Fruit fly (Drosophila melanogaster) whole organism, adult: ENCODE results near the gene Vha16-3.

Experiments used
- CG12768 ChIP-seq: fragments of 200-800 bp; sonication (Bioruptor generic); optimal IDR thresholded peaks from 2 replicates; lab custom pipeline; 2017; ENCODE audit warnings: missing biosample characterization, missing genetic modification characterization, mild to moderate bottlenecking, moderate library complexity, missing genetic modification reagents
- CG1620 ChIP-seq: fragments of 200-800 bp; sonication (Bioruptor generic); optimal IDR thresholded peaks from 2 replicates; lab custom pipeline; 2016; ENCODE audit warnings: missing biosample characterization, missing genetic modification characterization
- CG33017 ChIP-seq: fragments of 200-800 bp; sonication (Bioruptor generic); optimal IDR thresholded peaks from 2 replicates; lab custom pipeline; 2018; ENCODE audit warnings: missing biosample characterization, mild to moderate bottlenecking, missing genetic modification characterization, moderate library complexity
- CG7101 ChIP-seq: fragments of 200-800 bp; sonication (Bioruptor generic); optimal IDR thresholded peaks from 2 replicates; lab custom pipeline; 2018; ENCODE audit warnings: missing biosample characterization, mild to moderate bottlenecking, missing genetic modification characterization, moderate library complexity
- Crg-1 ChIP-seq: fragments of 200-800 bp; sonication (Bioruptor generic); optimal IDR thresholded peaks from 2 replicates; lab custom pipeline; 2016; ENCODE audit warnings: missing biosample characterization, missing genetic modification characterization
- Mnt ChIP-seq: fragments of 200-800 bp; sonication (Bioruptor generic); optimal IDR thresholded peaks from 2 replicates; lab custom pipeline; 2016; ENCODE audit warnings: missing biosample characterization, mild to moderate bottlenecking, missing genetic modification characterization
- cic ChIP-seq: fragments of 200-800 bp; sonication (Bioruptor generic); optimal IDR thresholded peaks from 2 replicates; lab custom pipeline; 2017; ENCODE audit warnings: missing biosample characterization, mild to moderate bottlenecking, missing genetic modification characterization, moderate library complexity
- kay ChIP-seq: fragments of 200-800 bp; sonication (Bioruptor generic); peaks from one replicate; lab custom pipeline; 2016; ENCODE audit warnings: missing biosample characterization, missing genetic modification characterization, borderline replicate concordance
- ovo ChIP-seq: fragments of 200-800 bp; sonication (Bioruptor generic); optimal IDR thresholded peaks from 2 replicates; lab custom pipeline; 2016; ENCODE audit warnings: missing biosample characterization, missing genetic modification characterization
- toe ChIP-seq: fragments of 200-800 bp; sonication (Bioruptor generic); optimal IDR thresholded peaks from 2 replicates; lab custom pipeline; 2016; ENCODE audit warnings: missing biosample characterization, missing genetic modification characterization

DNA sequence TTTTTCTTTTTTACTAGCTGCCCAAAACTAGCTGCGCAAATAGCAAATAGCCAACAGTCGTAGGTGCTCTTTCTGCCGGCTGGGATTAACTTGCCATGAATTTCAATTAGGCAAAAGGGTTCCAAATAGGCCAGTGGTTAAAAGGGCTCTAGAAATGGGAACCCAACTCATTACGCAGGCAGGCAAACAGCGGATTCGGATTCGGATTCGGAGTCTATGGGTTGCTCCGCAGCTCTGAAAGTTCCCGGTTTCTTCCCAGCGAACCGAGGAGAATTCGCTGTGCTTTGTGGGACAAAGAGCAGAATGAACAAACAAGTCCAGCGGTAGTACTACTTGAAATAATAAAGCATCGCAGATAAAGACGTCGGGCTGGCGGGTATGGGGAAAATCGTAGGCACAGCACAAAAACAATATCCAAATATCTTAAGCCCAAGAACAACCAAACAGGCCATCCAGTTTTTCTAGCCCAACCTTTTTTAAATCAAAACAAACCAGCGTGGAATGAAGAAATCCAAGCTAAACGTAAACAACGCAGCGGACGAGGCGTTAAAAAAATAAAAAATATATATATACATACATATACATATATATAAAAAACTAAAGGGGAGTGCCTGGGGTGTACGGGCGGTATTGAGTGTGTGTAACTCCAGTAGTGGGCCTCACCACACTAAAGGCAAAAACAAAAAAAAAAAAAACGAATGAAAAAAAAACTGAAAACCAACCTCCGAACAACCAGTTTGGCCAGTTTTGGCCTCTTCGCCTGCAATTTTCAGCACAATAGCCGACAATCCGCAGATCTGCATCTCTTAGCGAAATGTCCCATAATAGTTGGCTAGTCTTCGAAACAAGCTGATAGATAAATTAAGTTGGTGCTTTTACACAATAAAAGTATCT lies 31.0 kb upstream of the Vha16-3 start:
- no peak for TF ChIP-seq Crg-1 (GFP tag; lab: Kevin White, UChicago)
- TF ChIP-seq kay (GFP tag; lab: Kevin White, UChicago) = no peak
- no peak for TF ChIP-seq Mnt (GFP tag; lab: Kevin White, UChicago)
- no peak for TF ChIP-seq CG12768 (GFP tag; lab: Kevin White, UChicago)
- no peak for TF ChIP-seq CG1620 (GFP tag; lab: Kevin White, UChicago)
- TF ChIP-seq CG7101 = no peak
- TF ChIP-seq cic (GFP tag; lab: Kevin White, UChicago) = no peak
- TF ChIP-seq CG33017 = no peak
- no peak for TF ChIP-seq ovo (GFP tag; lab: Kevin White, UChicago)
- no peak for TF ChIP-seq toe (GFP tag; lab: Kevin White, UChicago)
